Fruit fly (Drosophila melanogaster): Measurements from ENCODE around the gene Jhbp15.

Gene Jhbp15

dm6 chr3R:21017464-21018080, 33.2 kb downstream of the Jhbp15 start, which contains the start of gene Rlip (continued):
- TF ChIP-seq ken (GFP tag; IDR thresholded peaks at IDR 0.05) (peak; percentile 55; the same call in 2 of the 3 replicates), Rx (GFP tag; IDR thresholded peaks at IDR 0.05) (peak; percentile 57), fd3F (GFP tag; optimal IDR thresholded peaks at IDR 0.05) (no peak), gro (GFP tag; optimal IDR thresholded peaks at IDR 0.05) (peak; percentile 64), pita (GFP tag; optimal IDR thresholded peaks at IDR 0.05) (no peak), MBD-R2 (GFP tag; IDR thresholded peaks at IDR 0.05) (peak; percentile 93), tgo (GFP tag; IDR thresholded peaks at IDR 0.05) (0 out of 3 replicates have a peak, but pooled peaks have one; percentile 40), CG15696 (tag; optimal IDR thresholded peaks at IDR 0.05) (peak; percentile 15), esg (GFP tag; conservative IDR thresholded peaks at IDR 0.05) (peak; percentile 41; the same call in 1 of the 2 replicates), CG6854 (GFP tag; optimal IDR thresholded peaks at IDR 0.05) (no peak), btn (GFP tag; optimal IDR thresholded peaks at IDR 0.05) (peak; percentile 20), Opbp (GFP tag; IDR thresholded peaks at IDR 0.05; ENCODE audit: partially characterized antibody) (peak; percentile 58; the same call in 2 of the 3 replicates), Trl (optimal IDR thresholded peaks at IDR 0.05) (no peak), Trl (GFP tag; optimal IDR thresholded peaks at IDR 0.05) (peak; percentile 75), kay (GFP tag; optimal IDR thresholded peaks at IDR 0.05) (no peak), CG17328 (GFP tag; IDR thresholded peaks at IDR 0.05) (no peak), Gug (GFP tag; IDR thresholded peaks at IDR 0.05) (peak; percentile 55; the same call in 2 of the 4 replicates), Bdp1 (GFP tag; optimal IDR thresholded peaks at IDR 0.05) (peak; percentile 7), sisA (GFP tag; IDR thresholded peaks at IDR 0.05) (peak; percentile 70), CG12659 (GFP tag; optimal IDR thresholded peaks at IDR 0.05) (peak; percentile 55), disco-r (GFP tag; optimal IDR thresholded peaks at IDR 0.05) (peak; percentile 1), gsb (GFP tag; IDR thresholded peaks at IDR 0.05) (no peak), Ets97D (GFP tag; optimal IDR thresholded peaks at IDR 0.05) (peak; percentile 71), CG4730 (GFP tag; IDR thresholded peaks at IDR 0.05) (no peak), CG12071 (GFP tag; optimal IDR thresholded peaks at IDR 0.05) (no peak), CG14441 (GFP tag; IDR thresholded peaks at IDR 0.05) (0 out of 2 replicates have a peak, but pooled peaks have one; percentile 18), CG13296 (GFP tag; optimal IDR thresholded peaks at IDR 0.05) (peak; percentile 15), CG13424 (tag; optimal IDR thresholded peaks at IDR 0.05) (no peak), Dip3 (GFP tag; optimal IDR thresholded peaks at IDR 0.05) (peak; percentile 58), Sry-β (GFP tag; optimal IDR thresholded peaks at IDR 0.05) (peak; percentile 16), tio (GFP tag; optimal IDR thresholded peaks at IDR 0.05) (no peak), CG14965 (GFP tag; optimal IDR thresholded peaks at IDR 0.05; ENCODE audit: borderline replicate concordance) (no peak), Hmr (GFP tag; optimal IDR thresholded peaks at IDR 0.05) (peak; percentile 55), exex (tag; optimal IDR thresholded peaks at IDR 0.05) (peak; percentile 18), chn (GFP tag; optimal IDR thresholded peaks at IDR 0.05) (peak; percentile 22), slp2 (GFP tag; optimal IDR thresholded peaks at IDR 0.05) (peak; percentile 30), pan (optimal IDR thresholded peaks at IDR 0.05) (no peak), pan (GFP tag; optimal IDR thresholded peaks at IDR 0.05 in 1 of 2, IDR thresholded peaks at IDR 0.05 in 1 of 2) (no peak), onecut (GFP tag; IDR thresholded peaks at IDR 0.05) (peak; percentile 94), p53 (GFP tag; optimal IDR thresholded peaks at IDR 0.05) (peak; percentile 40), Dbx (GFP tag; IDR thresholded peaks at IDR 0.05) (peak; percentile 57; the same call in 2 of the 3 replicates), CG16813 (GFP tag; IDR thresholded peaks at IDR 0.05; ENCODE audit: partially characterized antibody) (peak; percentile 62), CG2116 (GFP tag; optimal IDR thresholded peaks at IDR 0.05) (peak; percentile 65), klu (GFP tag; IDR thresholded peaks at IDR 0.05) (peak; percentile 29; the same call in 1 of the 2 replicates), CG2678 (tag; optimal IDR thresholded peaks at IDR 0.05) (peak; percentile 20), nau (GFP tag; optimal IDR thresholded peaks at IDR 0.05) (no peak), CG15011 (GFP tag; optimal IDR thresholded peaks at IDR 0.05) (no peak), CG4282 (GFP tag; optimal IDR thresholded peaks at IDR 0.05) (peak; percentile 49), vvl (GFP tag; IDR thresholded peaks at IDR 0.05) (peak; percentile 68), CG12769 (tag; optimal IDR thresholded peaks at IDR 0.05) (peak; percentile 5), her (GFP tag; optimal IDR thresholded peaks at IDR 0.05) (peak; percentile 28)

Measured in whole organism, embryonic.